Fruit fly (Drosophila melanogaster) whole organism, embryonic: ENCODE data around the gene Gdh.

ENCODE experiments used
- CG12391 ChIP-seq: fragments of 200-800 bp; sonication (Bioruptor generic); optimal IDR thresholded peaks from 3 replicates; lab custom pipeline; 2018; ENCODE audit warnings: missing biosample characterization, mild to moderate bottlenecking, missing genetic modification characterization, moderate library complexity
- CG14965 ChIP-seq: fragments of 200-800 bp; sonication (Bioruptor generic); optimal IDR thresholded peaks from 2 replicates; lab custom pipeline; 2016; ENCODE audit warnings: missing biosample characterization, missing genetic modification characterization, borderline replicate concordance
- CG3163 ChIP-seq: fragments of 200-800 bp; sonication (Bioruptor generic); optimal IDR thresholded peaks from 3 replicates; lab custom pipeline; 2016; ENCODE audit warnings: missing biosample characterization, missing genetic modification characterization
- CG4854 ChIP-seq: fragments of 200-800 bp; sonication (Bioruptor generic); optimal IDR thresholded peaks from 2 replicates; lab custom pipeline; 2016; ENCODE audit warnings: missing biosample characterization, missing genetic modification characterization, inconsistent platforms
- CG7839 ChIP-seq: fragments of 200-800 bp; sonication (Bioruptor generic); optimal IDR thresholded peaks from 3 replicates; lab custom pipeline; 2018; ENCODE audit warnings: missing biosample characterization, mild to moderate bottlenecking, missing genetic modification characterization, moderate library complexity
- CG8281 ChIP-seq: fragments of 200-800 bp; sonication (Bioruptor generic); optimal IDR thresholded peaks from 2 replicates; lab custom pipeline; 2018; ENCODE audit warnings: missing biosample characterization, mild to moderate bottlenecking, missing genetic modification characterization, moderate library complexity
- Dbx ChIP-seq: fragments of 200-800 bp; sonication (Bioruptor generic); IDR thresholded peaks from 3 replicates; pipeline ENCODE4 v1.3.6; 2022; ENCODE audit warnings: missing biosample characterization, missing genetic modification characterization
- Dip3 ChIP-seq: fragments of 200-800 bp; sonication (Bioruptor generic); optimal IDR thresholded peaks from 3 replicates; lab custom pipeline; 2016; ENCODE audit warnings: missing biosample characterization, missing genetic modification characterization
- Kr ChIP-seq: fragments of 200-800 bp; sonication (Bioruptor generic); optimal IDR thresholded peaks from 2 replicates; lab custom pipeline; 2017; ENCODE audit warnings: missing biosample characterization, mild to moderate bottlenecking, missing genetic modification characterization
- Opbp ChIP-seq: fragments of 200-800 bp; sonication (Bioruptor generic); IDR thresholded peaks from 3 replicates; pipeline ENCODE4 v1.3.6; 2022; ENCODE audit warnings: missing biosample characterization, missing genetic modification characterization; ENCODE audit not compliant: partially characterized antibody
- Spps ChIP-seq: fragments of 200-800 bp; sonication (Bioruptor generic); optimal IDR thresholded peaks from 2 replicates; lab custom pipeline; 2018; ENCODE audit warnings: missing biosample characterization, mild to moderate bottlenecking, missing genetic modification characterization
- gsb-n ChIP-seq: fragments of 200-800 bp; sonication (Bioruptor generic); optimal IDR thresholded peaks from 3 replicates; lab custom pipeline; 2018; ENCODE audit warnings: missing biosample characterization, mild to moderate bottlenecking, missing genetic modification characterization
- run ChIP-seq: fragments of 200-800 bp; sonication (Bioruptor generic); optimal IDR thresholded peaks from 3 replicates; lab custom pipeline; 2018; ENCODE audit warnings: missing biosample characterization, mild to moderate bottlenecking, missing genetic modification characterization

DNA sequence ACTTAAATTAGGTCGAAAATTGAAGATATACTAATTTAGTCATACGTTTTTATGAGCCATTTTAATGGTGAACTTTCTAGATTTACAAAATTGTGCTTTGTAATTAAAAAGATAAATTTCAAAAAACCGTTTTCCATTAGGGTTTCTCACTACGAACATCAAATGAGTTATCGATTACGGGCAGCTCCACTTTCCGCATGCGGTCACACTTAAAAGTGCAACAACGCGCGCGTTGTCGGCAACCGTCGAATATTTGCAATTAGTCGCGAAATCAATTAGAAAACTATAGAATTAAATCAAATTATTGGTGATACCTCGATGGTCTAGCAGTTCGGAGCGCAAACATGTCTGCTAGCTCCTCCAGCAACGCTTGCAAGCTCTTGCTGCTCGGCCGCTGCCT lies 18.7 kb downstream of the Gdh start, which contains the start of gene Ndc1:
- TF ChIP-seq CG14965 (GFP tag; lab: Kevin White, UChicago) = no peak
- TF ChIP-seq CG7839 = no peak
- no peak for TF ChIP-seq Spps (tag; lab: Kevin White, UChicago)
- TF ChIP-seq Opbp = no peak
- no peak for TF ChIP-seq Dbx (GFP tag; lab: Robert Waterston, UW)
- no peak for TF ChIP-seq CG12391
- no peak for TF ChIP-seq Kr (GFP tag; lab: Kevin White, UChicago)
- no peak for TF ChIP-seq CG3163
- TF ChIP-seq gsb-n (tag; lab: Kevin White, UChicago) = no peak
- no peak for TF ChIP-seq CG8281
- no peak for TF ChIP-seq run
- no peak for TF ChIP-seq Dip3 (GFP tag; lab: Kevin White, UChicago)
- TF ChIP-seq CG4854 = no peak
